Worm (Caenorhabditis elegans) whole organism, early embryonic: ENCODE data around the gene R31.2.

Experiments used
- ama-1 ChIP-seq: fragments of 150-350 bp; optimal IDR thresholded peaks from 2 replicates; lab custom pipeline; 2014
- flt-1 ChIP-seq: fragments of 200-800 bp; sonication (Bioruptor generic); IDR thresholded peaks from 2 replicates; pipeline ENCODE4 v1.3.6; 2022; ENCODE audit warnings: missing genetic modification characterization, missing compliant biosample characterization
- tbx-11 ChIP-seq: fragments of 200-800 bp; sonication (Bioruptor generic); IDR thresholded peaks from 2 replicates; pipeline ENCODE4 v1.3.6; 2022; ENCODE audit warnings: missing genetic modification characterization, missing compliant biosample characterization

- TF ChIP-seq flt-1 (GFP tag; lab: Robert Waterston, UW) (no peak), ama-1 (lab: Kevin White, UChicago) (no peak), tbx-11 (GFP tag; lab: Robert Waterston, UW) (no peak)
These were observed 18.2 kb upstream of the R31.2 start, which contains the start of gene sma-1 for ce11 chrV:11899149-11899548.
